Fruit fly (Drosophila melanogaster): ENCODE results near the gene acj6.

The acj6 gene

dm6 chrX:15308456-15308954 lies 70.4 kb downstream of the acj6 start:
- TF ChIP-seq CG13204 (GFP tag; optimal IDR thresholded peaks at IDR 0.05), result no peak
- TF ChIP-seq CG32121 (GFP tag; IDR thresholded peaks at IDR 0.05), result 0 out of 2 replicates have a peak, but pooled peaks have one; percentile 21

- TF ChIP-seq CG15710 (tag; optimal IDR thresholded peaks at IDR 0.05) (no peak), CG34367 (tag; optimal IDR thresholded peaks at IDR 0.05) (no peak), Snoo (tag; optimal IDR thresholded peaks at IDR 0.05) (no peak), EcR (GFP tag; optimal IDR thresholded peaks at IDR 0.05) (no peak), CG13204 (GFP tag; optimal IDR thresholded peaks at IDR 0.05) (no peak)
Observed at dm6 chrX:15307485-15308138, 71.3 kb downstream of the acj6 start.

DNA sequence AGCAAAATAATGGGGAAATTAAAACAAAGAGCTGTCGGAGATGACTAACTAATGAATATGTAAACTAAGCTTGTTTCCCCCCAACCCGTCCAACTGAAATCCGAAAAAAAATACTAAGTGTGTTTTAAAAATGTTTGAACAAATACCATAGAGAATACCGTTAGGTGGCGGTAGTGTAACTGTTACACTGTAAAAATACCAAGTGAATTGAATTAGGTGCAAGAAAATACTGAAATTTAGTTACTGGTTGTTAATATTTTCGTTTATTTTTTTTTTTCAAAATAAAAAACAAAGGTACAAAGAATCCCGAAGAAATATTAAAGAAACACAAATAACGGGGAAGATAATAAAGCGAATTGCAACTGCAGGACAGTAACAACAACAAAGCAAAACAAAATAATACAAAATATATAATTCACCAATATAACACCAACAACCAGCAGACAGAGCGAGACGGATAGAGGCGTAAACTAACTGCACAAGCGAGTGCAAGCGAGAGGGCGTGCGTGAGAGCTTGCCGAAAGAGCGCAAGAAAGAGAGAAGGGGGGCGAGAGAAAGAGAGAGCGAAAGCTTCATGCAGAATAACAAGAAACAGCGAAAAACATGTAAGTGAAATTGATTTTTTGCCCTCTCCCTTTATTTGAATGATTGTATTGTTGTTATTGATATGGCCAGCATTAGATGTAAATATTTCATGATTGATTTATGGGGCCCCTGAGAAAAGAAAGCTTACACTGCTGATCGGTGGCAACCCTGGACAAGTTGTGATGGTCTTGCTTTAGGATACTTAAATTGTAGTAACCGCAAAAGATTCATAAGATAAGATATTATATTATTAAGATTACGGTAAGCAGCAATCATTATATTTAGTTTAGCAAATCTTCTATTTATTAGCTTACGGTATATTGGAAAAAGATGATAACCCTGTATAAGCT lies 72.6 kb downstream of the acj6 start:
- TF ChIP-seq Pif1A (GFP tag; optimal IDR thresholded peaks at IDR 0.05) (peak; percentile 14), CG8159 (tag; optimal IDR thresholded peaks at IDR 0.05) (peak; percentile 0), CG17806 (tag; optimal IDR thresholded peaks at IDR 0.05) (no peak), CG34367 (tag; optimal IDR thresholded peaks at IDR 0.05) (peak; percentile 11), D1 (tag; optimal IDR thresholded peaks at IDR 0.05) (no peak), CG4496 (GFP tag; IDR thresholded peaks at IDR 0.05) (peak; percentile 74), CG13204 (GFP tag; optimal IDR thresholded peaks at IDR 0.05) (peak; percentile 66), gl (tag; optimal IDR thresholded peaks at IDR 0.05) (no peak), Ets98B (GFP tag; IDR thresholded peaks at IDR 0.05) (peak; percentile 54; the same call in 1 of the 2 replicates), rn (GFP tag; IDR thresholded peaks at IDR 0.05) (no peak), CG14655 (GFP tag; optimal IDR thresholded peaks at IDR 0.05) (no peak), Snoo (tag; optimal IDR thresholded peaks at IDR 0.05) (peak; percentile 21), CG8301 (tag; optimal IDR thresholded peaks at IDR 0.05) (no peak), EcR (GFP tag; optimal IDR thresholded peaks at IDR 0.05) (peak; percentile 60), CG9948 (tag; optimal IDR thresholded peaks at IDR 0.05) (no peak), CG10348 (GFP tag; IDR thresholded peaks at IDR 0.05) (no peak), CG15710 (tag; optimal IDR thresholded peaks at IDR 0.05) (no peak), Pif1B (GFP tag; optimal IDR thresholded peaks at IDR 0.05) (no peak), CG32121 (GFP tag; IDR thresholded peaks at IDR 0.05) (peak; percentile 59), CG12605 (GFP tag; IDR thresholded peaks at IDR 0.05) (no peak), fd96Ca (GFP tag; IDR thresholded peaks at IDR 0.05) (peak; percentile 62; the same call in 2 of the 3 replicates)

DNA sequence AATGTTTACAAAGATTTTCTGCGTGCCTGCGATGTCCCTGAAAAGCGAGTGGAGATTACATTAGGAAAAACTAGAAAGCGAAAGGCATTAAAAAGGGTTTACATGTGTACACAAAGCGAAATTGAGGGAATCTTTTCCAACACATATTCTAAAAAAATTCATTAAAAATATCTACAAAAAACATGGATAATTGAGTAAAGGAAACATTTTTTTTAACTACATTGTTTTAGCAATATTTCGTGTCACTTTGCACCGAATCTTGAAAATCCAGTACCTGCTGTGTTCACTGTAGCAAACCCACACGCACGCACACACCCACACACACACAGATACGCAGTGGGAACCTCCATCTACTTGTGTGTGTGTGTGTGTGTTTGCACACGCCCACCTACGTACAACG lies 74.7 kb downstream of the acj6 start:
- 0 out of 3 replicates have a peak, but pooled peaks have one; percentile 36 for TF ChIP-seq CG4496 (GFP tag; IDR thresholded peaks at IDR 0.05)
- TF ChIP-seq Ets98B (GFP tag; IDR thresholded peaks at IDR 0.05), result no peak
- no peak for TF ChIP-seq D1 (tag; optimal IDR thresholded peaks at IDR 0.05)
- TF ChIP-seq CG34367 (tag; optimal IDR thresholded peaks at IDR 0.05), result no peak
- TF ChIP-seq CG13204 (GFP tag; optimal IDR thresholded peaks at IDR 0.05), result no peak
- no peak for TF ChIP-seq gl (tag; optimal IDR thresholded peaks at IDR 0.05)
- peak; percentile 7 for TF ChIP-seq CG14655 (GFP tag; optimal IDR thresholded peaks at IDR 0.05)
- peak; percentile 2 for TF ChIP-seq CG8159 (tag; optimal IDR thresholded peaks at IDR 0.05)

DNA sequence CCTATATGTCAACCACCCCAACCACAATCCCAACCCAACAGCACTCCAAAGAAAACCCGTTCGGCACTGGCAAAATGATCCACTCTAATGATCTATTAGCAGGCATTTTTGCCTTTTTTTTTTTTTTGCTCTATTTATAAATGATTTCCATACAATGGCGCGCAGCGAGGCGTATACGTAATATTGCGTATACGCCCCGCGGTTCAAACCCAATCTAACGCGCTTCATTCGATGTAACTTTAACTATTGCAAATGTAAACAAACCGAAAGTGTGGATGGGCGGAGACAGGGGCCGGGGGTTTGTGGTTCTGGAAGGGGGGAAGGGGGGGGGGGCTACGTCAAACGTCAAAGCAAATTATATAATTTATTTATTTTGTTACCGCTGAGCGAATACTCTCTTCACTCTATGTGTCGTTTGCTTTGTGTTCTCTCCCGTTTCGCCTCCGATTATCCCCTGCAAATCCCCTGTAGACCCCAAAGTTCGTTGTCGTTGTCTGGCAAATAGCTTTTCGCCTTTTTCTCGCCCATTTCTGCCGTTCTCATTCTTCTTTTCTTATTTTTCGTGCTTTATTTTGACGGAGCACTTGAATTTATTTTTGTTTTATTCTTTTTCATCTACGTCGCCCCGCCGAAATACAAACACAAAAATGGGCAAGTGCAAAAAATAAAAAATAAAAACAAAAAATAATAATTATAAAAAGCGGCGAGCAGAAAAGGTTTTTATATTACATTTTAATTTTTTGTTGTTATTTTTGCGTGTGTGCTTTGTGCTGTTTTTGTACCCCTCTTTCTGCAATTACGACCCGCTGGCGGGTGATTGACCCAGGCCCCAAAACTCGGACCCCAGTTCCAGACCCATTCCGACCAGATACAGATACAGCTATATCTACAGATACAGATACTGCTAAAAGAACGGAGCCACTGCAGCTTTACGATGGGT lies 75.4 kb downstream of the acj6 start:
- no peak for TF ChIP-seq Pif1B (GFP tag; optimal IDR thresholded peaks at IDR 0.05)
- TF ChIP-seq Snoo (tag; optimal IDR thresholded peaks at IDR 0.05), result peak; percentile 27

DNA sequence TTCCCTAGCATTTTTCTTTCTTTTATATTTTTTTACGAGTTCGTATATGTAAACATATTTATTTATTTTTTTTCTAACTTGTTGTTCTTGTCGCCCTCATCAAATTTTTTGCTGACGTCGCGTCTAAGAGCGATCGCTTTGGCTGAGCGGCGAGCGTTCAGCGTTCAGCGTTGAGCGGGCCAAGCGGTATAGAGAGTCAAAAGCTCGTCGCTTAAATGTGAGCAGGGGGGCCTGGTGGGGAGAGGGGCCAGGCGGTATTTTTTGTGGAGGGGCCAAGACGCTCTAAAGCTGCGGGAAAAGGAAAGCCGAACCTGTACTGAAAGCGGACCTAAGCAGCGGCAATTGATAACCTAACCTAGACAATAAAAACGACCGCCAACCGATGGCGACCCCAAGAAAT lies 77.7 kb downstream of the acj6 start:
- no peak for TF ChIP-seq CG8159 (tag; optimal IDR thresholded peaks at IDR 0.05)
